Worm (Caenorhabditis elegans) whole organism, L3 larva: ENCODE measurements around the gene Y61B8B.3.

ENCODE experiments used
- aly-2 ChIP-seq: fragments of 150-350 bp; optimal IDR thresholded peaks from 2 replicates; lab custom pipeline; 2014; ENCODE audit warnings: missing biosample characterization, missing genetic modification characterization
- ama-1 ChIP-seq: fragments of 150-350 bp; optimal IDR thresholded peaks from 2 replicates; lab custom pipeline; 2018
- ceh-28 ChIP-seq: fragments of 150-350 bp; optimal IDR thresholded peaks from 2 replicates; lab custom pipeline; 2014; ENCODE audit warnings: missing biosample characterization, missing genetic modification reagents, missing genetic modification characterization
- ceh-82 ChIP-seq: fragments of 150-350 bp; optimal IDR thresholded peaks from 2 replicates; lab custom pipeline; 2014; ENCODE audit warnings: missing biosample characterization, missing genetic modification characterization
- ceh-9 ChIP-seq: sonication (generic microtip); optimal IDR thresholded peaks from 2 replicates; lab custom pipeline; 2018; ENCODE audit warnings: missing biosample characterization, missing genetic modification characterization
- daf-12 ChIP-seq: fragments of 150-350 bp; optimal IDR thresholded peaks from 2 replicates; lab custom pipeline; 2014; ENCODE audit warnings: missing biosample characterization, missing genetic modification reagents, missing genetic modification characterization
- egl-27 ChIP-seq: sonication (generic microtip); optimal IDR thresholded peaks from 4 replicates; lab custom pipeline; 2017; ENCODE audit warnings: missing biosample characterization, missing genetic modification reagents, missing genetic modification characterization
- egl-5 ChIP-seq: fragments of 150-350 bp; optimal IDR thresholded peaks from 2 replicates; lab custom pipeline; 2017; ENCODE audit warnings: missing biosample characterization, missing genetic modification reagents, missing genetic modification characterization, inconsistent platforms
- elt-2 ChIP-seq: sonication (generic microtip); optimal IDR thresholded peaks from 2 replicates; lab custom pipeline; 2016; ENCODE audit warnings: missing genetic modification reagents, mild to moderate bottlenecking, missing genetic modification characterization, missing compliant biosample characterization
- elt-3 ChIP-seq, 3 experiments: fragments of 150-350 bp in 1 of 3; sonication (generic microtip) in 2 of 3; optimal IDR thresholded peaks; 2 replicates in 2 of 3; 4 replicates in 1 of 3; lab custom pipeline; 2014 to 2017; ENCODE audit warnings: missing biosample characterization in 3 of 3, missing genetic modification characterization in 3 of 3
- eor-1 ChIP-seq, 2 experiments: fragments of 150-350 bp; optimal IDR thresholded peaks; 2 replicates each; lab custom pipeline; 2014 to 2018; ENCODE audit warnings: missing biosample characterization in 2 of 2, missing genetic modification characterization in 2 of 2
- fkh-10 ChIP-seq: sonication (generic microtip); optimal IDR thresholded peaks from 2 replicates; lab custom pipeline; 2017; ENCODE audit warnings: missing biosample characterization, missing genetic modification reagents, missing genetic modification characterization
- fkh-2 ChIP-seq: fragments of 150-350 bp; optimal IDR thresholded peaks from 2 replicates; lab custom pipeline; 2014; ENCODE audit warnings: missing biosample characterization, missing genetic modification reagents, missing genetic modification characterization
- fos-1 ChIP-seq: fragments of 150-350 bp; optimal IDR thresholded peaks from 2 replicates; lab custom pipeline; 2014; ENCODE audit warnings: missing biosample characterization, missing genetic modification characterization
- hmg-11 ChIP-seq: sonication (generic microtip); optimal IDR thresholded peaks from 2 replicates; lab custom pipeline; 2016; ENCODE audit warnings: missing genetic modification characterization, missing compliant biosample characterization
- jun-1 ChIP-seq: fragments of 150-350 bp; optimal IDR thresholded peaks from 2 replicates; lab custom pipeline; 2014; ENCODE audit warnings: missing biosample characterization, missing genetic modification reagents, missing genetic modification characterization
- lin-39 ChIP-seq: fragments of 150-350 bp; optimal IDR thresholded peaks from 2 replicates; lab custom pipeline; 2018; ENCODE audit warnings: missing biosample characterization, missing genetic modification reagents, missing genetic modification characterization
- mdl-1 ChIP-seq: fragments of 150-350 bp; optimal IDR thresholded peaks from 2 replicates; lab custom pipeline; 2014; ENCODE audit warnings: missing biosample characterization, missing genetic modification characterization
- mml-1 ChIP-seq: fragments of 150-350 bp; sonication (generic microtip); optimal IDR thresholded peaks from 3 replicates; lab custom pipeline; 2014; ENCODE audit warnings: missing biosample characterization, missing genetic modification characterization
- nfya-1 ChIP-seq: sonication (generic microtip); optimal IDR thresholded peaks from 2 replicates; lab custom pipeline; 2017; ENCODE audit warnings: missing genetic modification characterization, mild to moderate bottlenecking, missing compliant biosample characterization, antibody characterized with exemption, moderate library complexity; ENCODE audit not compliant: insufficient read depth
- nhr-237 ChIP-seq: fragments of 150-350 bp; optimal IDR thresholded peaks from 2 replicates; lab custom pipeline; 2014; ENCODE audit warnings: missing biosample characterization, missing genetic modification characterization
- nhr-25 ChIP-seq: sonication (generic microtip); optimal IDR thresholded peaks from 2 replicates; lab custom pipeline; 2017; ENCODE audit warnings: missing biosample characterization, missing genetic modification characterization
- nhr-28 ChIP-seq: fragments of 150-350 bp; optimal IDR thresholded peaks from 2 replicates; lab custom pipeline; 2014; ENCODE audit warnings: missing biosample characterization, missing genetic modification characterization
- nhr-43 ChIP-seq: sonication (generic microtip); optimal IDR thresholded peaks from 2 replicates; lab custom pipeline; 2016; ENCODE audit warnings: mild to moderate bottlenecking, missing genetic modification characterization, missing compliant biosample characterization; ENCODE audit not compliant: poor library complexity, severe bottlenecking
- nhr-76 ChIP-seq: fragments of 150-350 bp; sonication (generic microtip); optimal IDR thresholded peaks from 5 replicates; lab custom pipeline; 2014; ENCODE audit warnings: missing biosample characterization, missing genetic modification characterization
- nhr-77 ChIP-seq: fragments of 150-350 bp; optimal IDR thresholded peaks from 2 replicates; lab custom pipeline; 2014; ENCODE audit warnings: missing biosample characterization, missing genetic modification characterization
- pha-4 ChIP-seq: fragments of 150-350 bp; optimal IDR thresholded peaks from 2 replicates; lab custom pipeline; 2014; ENCODE audit warnings: missing biosample characterization, missing genetic modification reagents, missing genetic modification characterization
- pqm-1 ChIP-seq: fragments of 150-350 bp; optimal IDR thresholded peaks from 2 replicates; lab custom pipeline; 2017; ENCODE audit warnings: missing biosample characterization, missing genetic modification characterization, inconsistent platforms
- skn-1 ChIP-seq: fragments of 150-350 bp; optimal IDR thresholded peaks from 2 replicates; lab custom pipeline; 2014; ENCODE audit warnings: missing biosample characterization, missing genetic modification characterization
- tbx-2 ChIP-seq: sonication (generic microtip); optimal IDR thresholded peaks from 2 replicates; lab custom pipeline; 2016; ENCODE audit warnings: mild to moderate bottlenecking, missing genetic modification characterization, missing compliant biosample characterization
- unc-39 ChIP-seq: sonication (generic microtip); optimal IDR thresholded peaks from 4 replicates; lab custom pipeline; 2017; ENCODE audit warnings: missing biosample characterization, missing genetic modification characterization
- zag-1 ChIP-seq: fragments of 150-350 bp; optimal IDR thresholded peaks from 2 replicates; lab custom pipeline; 2014; ENCODE audit warnings: missing biosample characterization, missing genetic modification characterization
- ztf-11 ChIP-seq: fragments of 150-350 bp; optimal IDR thresholded peaks from 2 replicates; lab custom pipeline; 2014; ENCODE audit warnings: missing biosample characterization, missing genetic modification characterization

Gene Y61B8B.3

ce11 chrV:17323876-17324275 lies 11.6 kb upstream of the Y61B8B.3 start:
- TF ChIP-seq nhr-43 (no peak), eor-1 (tag; optimal IDR thresholded peaks at IDR 0.05; lab: Kevin White, UChicago) (no peak), jun-1 (tag; lab: Kevin White, UChicago) (no peak), daf-12 (tag; lab: Kevin White, UChicago) (no peak), hmg-11 (tag; lab: Kevin White, UChicago) (no peak)

DNA sequence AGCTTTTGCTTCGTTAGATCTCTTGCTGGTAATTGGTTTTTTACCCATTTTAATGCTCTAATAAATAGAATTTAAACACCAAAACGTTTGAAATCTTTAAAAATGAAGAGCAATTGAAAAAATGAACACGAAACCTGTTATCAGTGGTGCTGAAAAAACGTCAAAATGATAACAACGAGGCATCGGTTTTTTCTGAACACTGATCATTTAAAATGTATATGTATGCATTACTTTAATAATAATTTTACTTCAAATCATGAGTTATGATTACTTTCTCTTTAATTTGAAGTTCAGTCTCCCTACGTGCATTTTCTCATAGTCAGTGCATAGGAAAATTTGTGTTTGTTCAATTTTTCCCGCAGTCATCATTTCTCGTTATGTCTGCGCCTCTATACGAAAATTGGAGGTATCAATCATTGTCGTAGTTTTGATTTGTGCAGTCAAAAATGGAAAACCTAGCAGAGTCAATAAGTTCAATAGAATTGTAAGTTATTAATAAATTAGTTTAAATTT lies 10.2 kb upstream of the Y61B8B.3 start, which contains the start of gene F31E9.3:
Gene F31E9.3, plus strand, starts transcription at position 194 of the 513 bp plus-strand sequence.
- TF ChIP-seq elt-2 (peak; percentile 70), pha-4 (tag; lab: Kevin White, UChicago) (peak; percentile 13), fkh-2 (tag; lab: Kevin White, UChicago) (no peak), nhr-77 (no peak)

DNA sequence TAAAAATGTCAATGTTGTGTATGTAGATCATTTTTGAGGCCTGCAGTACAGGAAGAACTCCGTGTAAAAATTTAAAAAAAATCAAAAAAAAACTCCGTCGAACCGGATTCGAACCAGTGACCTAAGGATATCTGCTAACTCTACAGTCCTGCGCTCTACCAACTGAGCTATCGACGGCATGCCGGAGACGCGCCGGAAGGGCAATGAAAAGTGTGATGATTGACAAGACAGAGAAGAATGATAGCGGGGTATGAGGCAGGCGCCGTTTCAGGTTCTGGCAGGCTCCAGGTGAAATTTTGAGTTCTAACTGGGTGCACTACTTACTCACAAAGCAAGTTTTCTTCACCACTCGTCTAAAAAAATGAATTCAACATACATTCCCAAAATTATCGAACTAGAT lies 5.5 kb upstream of the Y61B8B.3 start, which contains the start of gene srz-58:
Gene srz-58, plus strand, starts transcription at position 362 of the 400 bp plus-strand sequence.
- TF ChIP-seq aly-2 (tag; lab: Kevin White, UChicago): no peak
- no peak for TF ChIP-seq ceh-9 (tag; lab: Kevin White, UChicago)
- TF ChIP-seq fkh-2 (tag; lab: Kevin White, UChicago): no peak
- TF ChIP-seq egl-5: no peak
- no peak for TF ChIP-seq nhr-43
- TF ChIP-seq tbx-2 (tag; lab: Kevin White, UChicago): no peak
- no peak for TF ChIP-seq ceh-82
- no peak for TF ChIP-seq skn-1 (tag; lab: Kevin White, UChicago)
- TF ChIP-seq mml-1: no peak
- no peak for TF ChIP-seq fos-1
- TF ChIP-seq egl-27: no peak
- no peak for TF ChIP-seq mdl-1 (tag; lab: Kevin White, UChicago)
- TF ChIP-seq nfya-1: no peak
- no peak for TF ChIP-seq hmg-11 (tag; lab: Kevin White, UChicago)
- TF ChIP-seq daf-12 (tag; lab: Kevin White, UChicago): no peak
- no peak for TF ChIP-seq nhr-28 (tag; lab: Kevin White, UChicago)
- TF ChIP-seq fkh-10: no peak
- TF ChIP-seq pqm-1: no peak
- no peak for TF ChIP-seq ztf-11 (tag; lab: Kevin White, UChicago)
- TF ChIP-seq, all 47 proteins: peak for 0

DNA sequence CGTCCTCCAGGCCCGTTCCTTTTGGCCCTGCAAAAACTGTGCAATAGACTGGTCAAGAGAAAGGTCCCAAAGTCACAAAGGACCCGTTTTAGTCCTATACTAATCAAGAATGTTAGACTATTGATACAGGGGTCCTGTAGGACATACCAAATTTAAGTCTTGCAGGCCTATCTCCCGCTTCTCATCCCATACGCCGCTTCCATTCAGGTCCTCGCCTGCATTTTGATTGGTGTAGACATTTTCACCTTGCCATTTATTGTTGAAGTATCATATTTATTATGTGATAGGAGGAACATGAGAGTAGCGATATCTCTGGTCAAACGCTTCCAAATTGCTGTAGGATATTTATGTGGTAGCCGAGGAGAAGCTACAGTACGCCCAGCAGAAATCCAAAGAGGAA lies 5.0 kb upstream of the Y61B8B.3 start:
- no peak for TF ChIP-seq fkh-2 (tag; lab: Kevin White, UChicago)
- TF ChIP-seq ama-1 (lab: Kevin White, UChicago): no peak
- TF ChIP-seq unc-39: no peak
- TF ChIP-seq nfya-1: no peak
- TF ChIP-seq ceh-9 (tag; lab: Kevin White, UChicago): no peak
- no peak for TF ChIP-seq aly-2 (tag; lab: Kevin White, UChicago)
- no peak for TF ChIP-seq ceh-28 (tag; lab: Kevin White, UChicago)
- no peak for TF ChIP-seq elt-2
- TF ChIP-seq nhr-76 (tag; lab: Kevin White, UChicago): no peak
- TF ChIP-seq pha-4 (tag; lab: Kevin White, UChicago): no peak
- no peak for TF ChIP-seq nhr-25 (tag; lab: Kevin White, UChicago)
- TF ChIP-seq nhr-237 (tag; lab: Kevin White, UChicago): no peak
- no peak for TF ChIP-seq lin-39 (tag; lab: Kevin White, UChicago)
- TF ChIP-seq fkh-10: no peak
- TF ChIP-seq, all 47 proteins: peak for 0

DNA sequence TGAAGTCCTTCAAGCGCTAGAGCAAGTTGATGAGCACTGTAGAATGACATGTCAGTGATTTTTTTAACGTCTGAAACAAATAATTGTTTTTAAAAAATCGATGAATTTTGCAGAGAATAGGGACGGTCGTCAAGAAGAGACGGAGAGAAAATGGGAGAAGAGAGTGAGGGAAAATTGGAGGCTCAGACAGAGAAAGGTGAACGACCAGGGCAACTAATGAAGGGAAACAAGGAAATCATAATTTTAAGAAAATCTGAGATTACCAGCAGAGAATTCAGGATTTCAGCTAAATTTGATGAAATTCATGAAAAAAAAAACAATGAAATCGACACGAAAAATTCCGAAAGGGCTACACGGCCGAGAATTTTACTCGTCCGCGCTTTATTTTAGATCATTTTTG lies 2.8 kb upstream of the Y61B8B.3 start, which contains the start of gene F31E9.6:
Gene F31E9.6, minus strand, starts transcription at position 91 of the 400 bp plus-strand sequence.
- TF ChIP-seq zag-1 (tag; lab: Kevin White, UChicago): no peak
- TF ChIP-seq elt-3 (tag; optimal IDR thresholded peaks at IDR 0.05; lab: Kevin White, UChicago): no peak
- no peak for TF ChIP-seq egl-27
- TF ChIP-seq skn-1 (tag; lab: Kevin White, UChicago): no peak
- TF ChIP-seq hmg-11 (tag; lab: Kevin White, UChicago): no peak
- no peak for TF ChIP-seq nhr-237 (tag; lab: Kevin White, UChicago)
- TF ChIP-seq jun-1 (tag; lab: Kevin White, UChicago): no peak
